Fruit fly (Drosophila melanogaster): ENCODE data around the gene CG10654.

- TF ChIP-seq CG12768 (GFP tag; optimal IDR thresholded peaks at IDR 0.05) (no peak), tj (GFP tag; optimal IDR thresholded peaks at IDR 0.05) (no peak), kay (GFP tag; ENCODE audit: borderline replicate concordance) (peak; percentile 21)
Observed at dm6 chr3L:12482917-12483316, 24.7 kb downstream of the CG10654 start.
